Worm (Caenorhabditis elegans): ENCODE results near the gene Y66D12A.10.
A peak's percentile ranks its signal among the peaks of the same experiment; 100 is the strongest.

The Y66D12A.10 gene

ce11 chrIII:11579380-11579779, 13.7 kb downstream of the Y66D12A.10 start:
- TF ChIP-seq snpc-4 (tag; optimal IDR thresholded peaks at IDR 0.05) (no peak), fkh-2 (tag; optimal IDR thresholded peaks at IDR 0.05) (no peak), mml-1 (tag; optimal IDR thresholded peaks at IDR 0.05) (no peak), nhr-76 (tag; optimal IDR thresholded peaks at IDR 0.05) (no peak), nhr-28 (tag; optimal IDR thresholded peaks at IDR 0.05) (no peak), nhr-67 (tag; optimal IDR thresholded peaks at IDR 0.05) (no peak), zag-1 (tag; optimal IDR thresholded peaks at IDR 0.05) (no peak), eor-1 (tag; optimal IDR thresholded peaks at IDR 0.05) (no peak), daf-12 (tag; optimal IDR thresholded peaks at IDR 0.05) (no peak), pha-4 (tag; optimal IDR thresholded peaks at IDR 0.05) (no peak), ztf-11 (tag; optimal IDR thresholded peaks at IDR 0.05) (no peak), nhr-237 (tag; optimal IDR thresholded peaks at IDR 0.05) (no peak), fos-1 (tag; optimal IDR thresholded peaks at IDR 0.05) (no peak), elt-1 (tag; optimal IDR thresholded peaks at IDR 0.05) (no peak), ZK546.5 (tag; optimal IDR thresholded peaks at IDR 0.05) (no peak), nhr-23 (tag; optimal IDR thresholded peaks at IDR 0.05) (no peak), nhr-11 (tag; optimal IDR thresholded peaks at IDR 0.05) (no peak), unc-39 (tag; optimal IDR thresholded peaks at IDR 0.05) (no peak), nhr-43 (tag; optimal IDR thresholded peaks at IDR 0.05; ENCODE audit: poor library complexity, severe bottlenecking) (no peak)

DNA sequence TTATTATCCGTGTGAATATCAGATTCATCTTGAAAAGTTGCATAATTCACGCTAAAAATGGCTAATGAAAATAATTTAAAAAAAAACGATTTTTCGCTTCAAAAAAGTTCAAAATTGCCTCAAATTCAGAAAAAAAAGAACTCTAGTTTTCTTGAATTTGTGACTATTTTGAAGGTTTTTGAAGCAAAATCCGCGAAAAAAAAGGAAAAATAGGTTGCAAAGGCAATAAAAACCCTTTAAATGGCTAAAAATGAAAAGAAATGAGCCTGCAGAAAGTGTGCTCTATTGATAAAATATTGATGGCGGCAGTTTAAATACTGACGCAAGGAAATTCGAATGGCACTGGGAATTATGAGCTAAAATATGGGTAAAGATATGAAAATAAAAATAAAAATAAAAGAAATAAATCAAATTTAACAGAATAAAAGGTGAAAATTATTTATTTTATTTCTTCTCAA, 14.8 kb downstream of the Y66D12A.10 start, which contains the start of gene Y66D12A.7:
Y66D12A.7 (minus strand) TSS at position 51 of the 458 bp plus-strand sequence.
- TF ChIP-seq lin-15B (tag; optimal IDR thresholded peaks at IDR 0.05) (peak; percentile 64), ceh-16 (tag; optimal IDR thresholded peaks at IDR 0.05) (no peak), nhr-12 (tag; optimal IDR thresholded peaks at IDR 0.05) (no peak), ceh-28 (tag; optimal IDR thresholded peaks at IDR 0.05) (no peak), pqm-1 (tag; optimal IDR thresholded peaks at IDR 0.05) (peak; percentile 1), ceh-82 (tag; optimal IDR thresholded peaks at IDR 0.05) (no peak), pha-4 (tag; optimal IDR thresholded peaks at IDR 0.05) (peak; percentile 55), nfya-1 (tag; optimal IDR thresholded peaks at IDR 0.05; ENCODE audit: insufficient read depth) (peak; percentile 44), egl-5 (tag; optimal IDR thresholded peaks at IDR 0.05) (peak; percentile 60), elt-1 (tag; optimal IDR thresholded peaks at IDR 0.05) (no peak)

ce11 chrIII:11581372-11581771, 15.7 kb downstream of the Y66D12A.10 start, which contains the start of the genes Y66D12A.6 and ceh-92:
Gene Y66D12A.6 (minus strand): TSS chrIII:11581402.
Gene ceh-92 (plus strand): TSS chrIII:11581600.
- TF ChIP-seq nhr-43 (tag; optimal IDR thresholded peaks at IDR 0.05; ENCODE audit: poor library complexity, severe bottlenecking) (no peak), nhr-76 (tag; optimal IDR thresholded peaks at IDR 0.05) (no peak), R02D3.7 (tag; optimal IDR thresholded peaks at IDR 0.05) (no peak)

- no peak for TF ChIP-seq nhr-12 (tag; optimal IDR thresholded peaks at IDR 0.05)
- peak; percentile 86 for TF ChIP-seq nfya-1 (tag; optimal IDR thresholded peaks at IDR 0.05; ENCODE audit: insufficient read depth)
Measured at ce11 chrIII:11582569-11582968, 16.9 kb downstream of the Y66D12A.10 start.

- TF ChIP-seq snpc-4 (tag; optimal IDR thresholded peaks at IDR 0.05) (no peak), egl-27 (tag; optimal IDR thresholded peaks at IDR 0.05) (no peak), unc-39 (tag; optimal IDR thresholded peaks at IDR 0.05) (no peak), elt-2 (tag; optimal IDR thresholded peaks at IDR 0.05) (no peak), fkh-2 (tag; optimal IDR thresholded peaks at IDR 0.05) (no peak), fos-1 (tag; optimal IDR thresholded peaks at IDR 0.05) (no peak), zag-1 (tag; optimal IDR thresholded peaks at IDR 0.05) (no peak)
Measured at ce11 chrIII:11588911-11589310, 23.2 kb downstream of the Y66D12A.10 start, which contains the start of gene Y66D12A.3. Gene Y66D12A.3 (plus strand): TSS chrIII:11589211.

ce11 chrIII:11589311-11589710, 23.6 kb downstream of the Y66D12A.10 start:
- TF ChIP-seq nhr-237 (tag; optimal IDR thresholded peaks at IDR 0.05): no peak
- peak; percentile 65 for TF ChIP-seq nfya-1 (tag; optimal IDR thresholded peaks at IDR 0.05; ENCODE audit: insufficient read depth)

- TF ChIP-seq ztf-11 (tag; optimal IDR thresholded peaks at IDR 0.05) (no peak), nhr-77 (tag; optimal IDR thresholded peaks at IDR 0.05) (no peak), nhr-28 (tag; optimal IDR thresholded peaks at IDR 0.05) (no peak), mdl-1 (tag; optimal IDR thresholded peaks at IDR 0.05) (no peak), nhr-67 (tag; optimal IDR thresholded peaks at IDR 0.05) (no peak), fkh-2 (tag; optimal IDR thresholded peaks at IDR 0.05) (no peak), fkh-10 (GFP tag; optimal IDR thresholded peaks at IDR 0.05) (no peak), ceh-82 (tag; optimal IDR thresholded peaks at IDR 0.05) (no peak), nhr-76 (tag; optimal IDR thresholded peaks at IDR 0.05) (no peak), mml-1 (tag; optimal IDR thresholded peaks at IDR 0.05) (no peak), pha-4 (tag; optimal IDR thresholded peaks at IDR 0.05) (no peak), ama-1 (optimal IDR thresholded peaks at IDR 0.05) (no peak), ztf-4 (tag; optimal IDR thresholded peaks at IDR 0.05) (no peak), pqm-1 (tag; optimal IDR thresholded peaks at IDR 0.05) (no peak)
Measured at ce11 chrIII:11590255-11590654, 24.6 kb downstream of the Y66D12A.10 start.
